Worm (Caenorhabditis elegans): ENCODE data around the gene vem-1.

DNA sequence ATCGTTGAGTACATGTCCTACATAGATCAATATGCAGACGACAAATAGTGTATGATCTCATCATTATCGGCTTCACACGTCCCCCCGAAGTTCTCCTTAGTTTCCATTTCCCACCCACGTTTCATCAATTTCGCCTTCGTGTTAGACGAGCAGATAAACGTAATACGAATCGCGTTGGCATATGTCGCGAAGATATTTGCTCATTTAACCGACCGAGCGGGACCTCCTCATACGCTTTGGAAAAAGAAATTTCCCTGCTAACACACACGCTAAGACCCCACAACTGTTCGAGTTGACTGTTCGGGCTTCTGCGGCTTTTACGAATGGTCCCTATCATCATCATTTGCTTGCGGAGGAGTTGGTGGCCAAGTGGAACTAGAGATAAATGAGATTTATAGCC, 33.9 kb downstream of the vem-1 start:
- no peak for TF ChIP-seq med-1 (GFP tag; optimal IDR thresholded peaks at IDR 0.05; ENCODE audit: insufficient read depth)
- no peak for TF ChIP-seq T22C8.4 (GFP tag; IDR thresholded peaks at IDR 0.05)
- no peak for TF ChIP-seq cog-1 (tag; optimal IDR thresholded peaks at IDR 0.05)

All from whole organism, midembryonic.